Fruit fly (Drosophila melanogaster) whole organism, embryonic: ENCODE data around the gene Nepl4.

Source experiments
- CG10147 ChIP-seq: fragments of 200-800 bp; sonication (Bioruptor generic); optimal IDR thresholded peaks from 2 replicates; lab custom pipeline; 2019; ENCODE audit warnings: missing biosample characterization, mild to moderate bottlenecking, missing genetic modification characterization, moderate library complexity
- CG10267 ChIP-seq: fragments of 200-800 bp; sonication (Bioruptor generic); optimal IDR thresholded peaks from 2 replicates; lab custom pipeline; 2018; ENCODE audit warnings: missing biosample characterization, mild to moderate bottlenecking, missing genetic modification characterization, moderate library complexity
- CG10979 ChIP-seq: fragments of 200-800 bp; sonication (Bioruptor generic); optimal IDR thresholded peaks from 2 replicates; lab custom pipeline; 2018; ENCODE audit warnings: missing biosample characterization, mild to moderate bottlenecking, missing genetic modification characterization, moderate library complexity
- CG11695 ChIP-seq: fragments of 200-800 bp; sonication (Bioruptor generic); IDR thresholded peaks from 3 replicates; pipeline ENCODE4 v1.3.6; 2022; ENCODE audit warnings: missing biosample characterization, missing genetic modification characterization
- CG15011 ChIP-seq: fragments of 200-800 bp; sonication (Bioruptor generic); optimal IDR thresholded peaks from 3 replicates; lab custom pipeline; 2018; ENCODE audit warnings: missing biosample characterization, mild to moderate bottlenecking, missing genetic modification characterization
- CG16779 ChIP-seq: fragments of 200-800 bp; sonication (Bioruptor generic); IDR thresholded peaks from 2 replicates; pipeline ENCODE4 v1.3.6; 2022; ENCODE audit warnings: missing biosample characterization, missing genetic modification characterization
- CG16813 ChIP-seq: fragments of 200-800 bp; sonication (Bioruptor generic); IDR thresholded peaks from 3 replicates; pipeline ENCODE4 v1.3.6; 2022; ENCODE audit warnings: missing biosample characterization, missing genetic modification characterization; ENCODE audit not compliant: partially characterized antibody
- CG18262 ChIP-seq: fragments of 200-800 bp; optimal IDR thresholded peaks from 3 replicates; lab custom pipeline; 2019; ENCODE audit warnings: missing biosample characterization, mild to moderate bottlenecking, missing genetic modification characterization, moderate library complexity
- CG2678 ChIP-seq: fragments of 200-800 bp; sonication (Bioruptor generic); optimal IDR thresholded peaks from 3 replicates; lab custom pipeline; 2019; ENCODE audit warnings: missing biosample characterization, mild to moderate bottlenecking, missing genetic modification characterization, moderate library complexity
- CG4404 ChIP-seq: fragments of 200-800 bp; sonication (Bioruptor generic); IDR thresholded peaks from 2 replicates; pipeline ENCODE4 v1.3.6; 2022; ENCODE audit warnings: missing biosample characterization, missing genetic modification characterization
- CG4424 ChIP-seq: fragments of 200-800 bp; sonication (Bioruptor generic); optimal IDR thresholded peaks from 3 replicates; lab custom pipeline; 2016; ENCODE audit warnings: missing biosample characterization, missing genetic modification characterization
- CG4617 ChIP-seq: fragments of 200-800 bp; sonication (Bioruptor generic); optimal IDR thresholded peaks from 3 replicates; lab custom pipeline; 2016; ENCODE audit warnings: missing biosample characterization, missing genetic modification characterization, borderline replicate concordance
- CG5245 ChIP-seq: fragments of 200-800 bp; sonication (Bioruptor generic); optimal IDR thresholded peaks from 3 replicates; lab custom pipeline; 2016; ENCODE audit warnings: missing biosample characterization, missing genetic modification characterization
- CG6689 ChIP-seq: fragments of 200-800 bp; sonication (Bioruptor generic); IDR thresholded peaks from 2 replicates; pipeline ENCODE4 v1.3.6; 2022; ENCODE audit warnings: missing biosample characterization, missing genetic modification characterization
- CG7271 ChIP-seq: fragments of 200-800 bp; sonication (Bioruptor generic); optimal IDR thresholded peaks from 2 replicates; lab custom pipeline; 2018; ENCODE audit warnings: missing biosample characterization, mild to moderate bottlenecking, missing genetic modification characterization, moderate library complexity
- CG7839 ChIP-seq: fragments of 200-800 bp; sonication (Bioruptor generic); optimal IDR thresholded peaks from 3 replicates; lab custom pipeline; 2018; ENCODE audit warnings: missing biosample characterization, mild to moderate bottlenecking, missing genetic modification characterization, moderate library complexity
- CG9797 ChIP-seq: fragments of 200-800 bp; sonication (Bioruptor generic); optimal IDR thresholded peaks from 3 replicates; lab custom pipeline; 2018; ENCODE audit warnings: missing biosample characterization, mild to moderate bottlenecking, missing genetic modification characterization
- Camta ChIP-seq: fragments of 200-800 bp; sonication (Bioruptor generic); optimal IDR thresholded peaks from 2 replicates; lab custom pipeline; 2016; ENCODE audit warnings: missing biosample characterization, missing genetic modification characterization
- Dip3 ChIP-seq: fragments of 200-800 bp; sonication (Bioruptor generic); optimal IDR thresholded peaks from 3 replicates; lab custom pipeline; 2016; ENCODE audit warnings: missing biosample characterization, missing genetic modification characterization
- ERR ChIP-seq: fragments of 200-800 bp; sonication (Bioruptor generic); optimal IDR thresholded peaks from 2 replicates; lab custom pipeline; 2016; ENCODE audit warnings: missing biosample characterization, missing genetic modification characterization
- Eip74EF ChIP-seq, 2 experiments: fragments of 200-800 bp in 1 of 2; fragments of >200 bp in 1 of 2; sonication (Bioruptor generic) in 1 of 2; optimal IDR thresholded peaks; 2 replicates each; lab custom pipeline; 2017 to 2019; ENCODE audit warnings: missing biosample characterization in 2 of 2, missing genetic modification characterization in 2 of 2, mild to moderate bottlenecking in 1 of 2, moderate library complexity in 1 of 2
- HmgZ ChIP-seq: fragments of 200-800 bp; sonication (Bioruptor generic); optimal IDR thresholded peaks from 2 replicates; lab custom pipeline; 2018; ENCODE audit warnings: missing biosample characterization, mild to moderate bottlenecking, missing genetic modification characterization
- Jarid2 ChIP-seq: fragments of 200-800 bp; sonication (Bioruptor generic); optimal IDR thresholded peaks from 3 replicates; lab custom pipeline; 2017; ENCODE audit warnings: mild to moderate bottlenecking, missing biosample characterization, missing genetic modification reagents, missing genetic modification characterization
- Ptx1 ChIP-seq: fragments of 200-800 bp; sonication (Bioruptor generic); IDR thresholded peaks from 2 replicates; pipeline ENCODE4 v1.3.6; 2022; ENCODE audit warnings: missing biosample characterization, missing genetic modification characterization
- Sox100B ChIP-seq: fragments of 200-800 bp; sonication (Bioruptor generic); optimal IDR thresholded peaks from 3 replicates; lab custom pipeline; 2018; ENCODE audit warnings: missing biosample characterization, mild to moderate bottlenecking, missing genetic modification characterization
- Sry-β ChIP-seq: fragments of 200-800 bp; sonication (Bioruptor generic); optimal IDR thresholded peaks from 2 replicates; lab custom pipeline; 2018; ENCODE audit warnings: missing biosample characterization, mild to moderate bottlenecking, missing genetic modification characterization, moderate library complexity
- abd-A ChIP-seq: fragments of 200-800 bp; sonication (Bioruptor generic); optimal IDR thresholded peaks from 3 replicates; lab custom pipeline; 2019; ENCODE audit warnings: missing biosample characterization, mild to moderate bottlenecking, missing genetic modification characterization, moderate library complexity
- ara ChIP-seq: fragments of 200-800 bp; sonication (Bioruptor generic); IDR thresholded peaks from 2 replicates; pipeline ENCODE4 v1.3.6; 2022; ENCODE audit warnings: missing biosample characterization, missing genetic modification characterization
- az2 ChIP-seq: fragments of 200-800 bp; sonication (Bioruptor generic); optimal IDR thresholded peaks from 3 replicates; lab custom pipeline; 2016; ENCODE audit warnings: missing biosample characterization, missing genetic modification characterization
- bcd ChIP-seq: fragments of 200-800 bp; sonication (Bioruptor generic); optimal IDR thresholded peaks from 2 replicates; lab custom pipeline; 2017; ENCODE audit warnings: missing biosample characterization, mild to moderate bottlenecking, missing genetic modification characterization
- cas ChIP-seq: fragments of 200-800 bp; sonication (Bioruptor generic); IDR thresholded peaks from 2 replicates; pipeline ENCODE4 v1.3.6; 2022; ENCODE audit warnings: missing biosample characterization, missing genetic modification characterization
- cwo ChIP-seq: fragments of 200-800 bp; sonication (Bioruptor generic); optimal IDR thresholded peaks from 3 replicates; lab custom pipeline; 2017; ENCODE audit warnings: missing biosample characterization, missing genetic modification characterization, mild to moderate bottlenecking, moderate library complexity, missing genetic modification reagents
- danr ChIP-seq: fragments of 200-800 bp; sonication (Bioruptor generic); IDR thresholded peaks from 2 replicates; pipeline ENCODE4 v1.3.6; 2022; ENCODE audit warnings: missing biosample characterization, missing genetic modification characterization
- dati ChIP-seq: fragments of 200-800 bp; sonication (Bioruptor generic); IDR thresholded peaks from 2 replicates; pipeline ENCODE4 v1.3.6; 2022; ENCODE audit warnings: missing biosample characterization, missing genetic modification characterization
- gce ChIP-seq: fragments of 200-800 bp; sonication (Bioruptor generic); IDR thresholded peaks from 3 replicates; pipeline ENCODE4 v1.3.6; 2022; ENCODE audit warnings: missing biosample characterization, missing genetic modification characterization
- gem ChIP-seq: fragments of 200-800 bp; sonication (Bioruptor generic); optimal IDR thresholded peaks from 2 replicates; lab custom pipeline; 2019; ENCODE audit warnings: missing biosample characterization, mild to moderate bottlenecking, missing genetic modification characterization, moderate library complexity
- hbn ChIP-seq: fragments of 200-800 bp; sonication (Bioruptor generic); IDR thresholded peaks from 2 replicates; pipeline ENCODE4 v1.3.6; 2022; ENCODE audit warnings: missing biosample characterization, missing genetic modification characterization; ENCODE audit not compliant: partially characterized antibody
- her ChIP-seq: fragments of 200-800 bp; sonication (Bioruptor generic); optimal IDR thresholded peaks from 2 replicates; lab custom pipeline; 2016; ENCODE audit warnings: missing biosample characterization, missing genetic modification characterization
- hkb ChIP-seq, 2 experiments: fragments of 200-800 bp in 1 of 2; fragments of >200 bp in 1 of 2; sonication (Bioruptor generic) in 1 of 2; IDR thresholded peaks in 1 of 2; optimal IDR thresholded peaks in 1 of 2; 2 replicates each; pipeline versions ENCODE4 v1.3.6 to Lab custom; 2017 to 2022; ENCODE audit warnings: missing biosample characterization in 1 of 2, missing genetic modification characterization in 1 of 2
- ken ChIP-seq: fragments of 200-800 bp; sonication (Bioruptor generic); IDR thresholded peaks from 3 replicates; pipeline ENCODE4 v1.3.6; 2022; ENCODE audit warnings: missing biosample characterization, missing genetic modification characterization
- repo ChIP-seq: fragments of 200-800 bp; sonication (Bioruptor generic); optimal IDR thresholded peaks from 2 replicates; lab custom pipeline; 2016; ENCODE audit warnings: missing biosample characterization, missing genetic modification characterization
- rib ChIP-seq: fragments of 200-800 bp; sonication (Bioruptor generic); IDR thresholded peaks from 2 replicates; pipeline ENCODE4 v1.3.6; 2022; ENCODE audit warnings: missing biosample characterization, missing genetic modification characterization
- run ChIP-seq: fragments of 200-800 bp; sonication (Bioruptor generic); optimal IDR thresholded peaks from 3 replicates; lab custom pipeline; 2018; ENCODE audit warnings: missing biosample characterization, mild to moderate bottlenecking, missing genetic modification characterization
- twi ChIP-seq: fragments of 200-800 bp; optimal IDR thresholded peaks from 2 replicates; lab custom pipeline; 2019; ENCODE audit warnings: missing biosample characterization, mild to moderate bottlenecking, missing genetic modification characterization, moderate library complexity
- usp ChIP-seq: fragments of >200 bp; optimal IDR thresholded peaks from 2 replicates; lab custom pipeline; 2017; ENCODE audit warnings: missing biosample characterization, missing genetic modification characterization
- wek ChIP-seq: fragments of 200-800 bp; sonication (Bioruptor generic); optimal IDR thresholded peaks from 3 replicates; lab custom pipeline; 2018; ENCODE audit warnings: missing biosample characterization, mild to moderate bottlenecking, missing genetic modification characterization, moderate library complexity
- zfh1 ChIP-seq: fragments of 200-800 bp; sonication (Bioruptor generic); IDR thresholded peaks from 3 replicates; pipeline ENCODE4 v1.3.6; 2022; ENCODE audit warnings: missing biosample characterization, missing genetic modification characterization
- zfh2 ChIP-seq: fragments of 200-800 bp; sonication (Bioruptor generic); optimal IDR thresholded peaks from 2 replicates; lab custom pipeline; 2016; ENCODE audit warnings: missing biosample characterization, missing genetic modification characterization

The Nepl4 gene

DNA sequence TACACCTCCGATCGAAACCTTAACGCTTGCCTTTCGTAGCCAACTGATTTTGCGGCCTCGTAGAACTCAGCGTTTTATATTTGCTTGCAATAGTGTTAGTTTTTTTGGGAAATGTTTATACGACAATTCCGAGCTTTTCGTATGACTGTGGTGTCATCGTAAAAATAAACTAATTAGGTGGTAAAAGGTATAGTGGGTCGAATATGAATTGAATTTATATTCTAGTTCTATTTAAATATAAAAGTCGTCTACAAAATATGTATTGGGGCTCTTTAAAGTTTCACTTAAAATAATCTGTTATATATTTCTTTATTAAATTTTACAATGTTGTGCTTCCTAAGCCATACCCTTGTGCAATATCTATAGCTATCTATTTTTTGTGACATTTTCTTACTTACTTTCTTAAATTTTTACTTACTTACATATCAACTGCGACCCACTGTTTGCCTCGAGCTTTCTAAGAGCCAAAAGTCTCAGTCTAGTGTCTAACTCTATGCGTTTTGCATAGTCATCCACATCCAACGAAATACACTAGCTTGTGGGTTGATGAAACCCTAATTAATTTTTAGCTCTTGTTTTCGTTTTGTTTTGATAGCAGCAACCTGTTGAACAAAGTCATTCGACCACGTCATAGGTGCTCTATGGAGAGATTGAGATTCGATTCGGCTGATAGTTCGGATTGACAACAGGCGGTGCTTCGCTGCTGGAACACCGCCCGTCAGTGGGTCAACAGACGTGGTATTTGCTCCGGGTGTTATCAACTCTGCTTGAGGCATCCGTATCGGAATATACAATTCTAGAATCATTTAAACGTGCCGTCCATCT is 16.5 kb upstream of the Nepl4 start, which contains the start of gene CG9498 (continued):
- peak; percentile 78 for TF ChIP-seq CG10267 (tag; lab: Kevin White, UChicago)
- TF ChIP-seq bcd (GFP tag; lab: Kevin White, UChicago), result peak; percentile 73
- TF ChIP-seq Jarid2 (GFP tag; lab: Kevin White, UChicago), result peak; percentile 57
- no peak for TF ChIP-seq zfh1 (GFP tag; lab: Robert Waterston, UW)
- TF ChIP-seq CG15011 (GFP tag; lab: Kevin White, UChicago), result peak; percentile 87
- no peak for TF ChIP-seq CG7271 (tag; lab: Kevin White, UChicago)
- no peak for TF ChIP-seq hbn (GFP tag; lab: Robert Waterston, UW)
- TF ChIP-seq CG10979, result peak; percentile 62
- peak; percentile 81 for TF ChIP-seq Ptx1 (GFP tag; lab: Robert Waterston, UW)
- TF ChIP-seq repo (GFP tag; lab: Kevin White, UChicago), result no peak
- TF ChIP-seq twi, result peak; percentile 33
- no peak for TF ChIP-seq her (GFP tag; lab: Kevin White, UChicago)
- no peak for TF ChIP-seq ERR (GFP tag; lab: Kevin White, UChicago)
- peak; percentile 96 for TF ChIP-seq CG11695 (GFP tag; lab: Robert Waterston, UW)
- no peak for TF ChIP-seq Dip3 (GFP tag; lab: Kevin White, UChicago)
- TF ChIP-seq Camta (GFP tag; lab: Kevin White, UChicago), result peak; percentile 4
- TF ChIP-seq hkb (optimal IDR thresholded peaks at IDR 0.05; lab: Kevin White, UChicago), result no peak
- TF ChIP-seq hkb (GFP tag; IDR thresholded peaks at IDR 0.05; lab: Robert Waterston, UW), result peak; percentile 77; the same call in 1 of the 2 replicates
- TF ChIP-seq CG10147 (GFP tag; lab: Kevin White, UChicago), result peak; percentile 81
- peak; percentile 69; the same call in 1 of the 2 replicates for TF ChIP-seq CG16779
- peak; percentile 48 for TF ChIP-seq HmgZ (tag; lab: Kevin White, UChicago)
- TF ChIP-seq Eip74EF (GFP tag; optimal IDR thresholded peaks at IDR 0.05; lab: Kevin White, UChicago), result peak in 1 of 2 experiments; percentile 69
- peak; percentile 93 for TF ChIP-seq CG7839 (tag; lab: Kevin White, UChicago)
- TF ChIP-seq Sry-β (GFP tag; lab: Kevin White, UChicago), result no peak
- peak; percentile 53 for TF ChIP-seq zfh2 (GFP tag; lab: Kevin White, UChicago)
- no peak for TF ChIP-seq usp (GFP tag; lab: Kevin White, UChicago)
- TF ChIP-seq CG18262 (tag; lab: Kevin White, UChicago), result peak; percentile 83
- TF ChIP-seq CG2678 (tag; lab: Kevin White, UChicago), result peak; percentile 97
- peak; percentile 82 for TF ChIP-seq CG6689 (GFP tag; lab: Robert Waterston, UW)
- TF ChIP-seq ken (GFP tag; lab: Robert Waterston, UW), result no peak
- peak; percentile 51 for TF ChIP-seq ara
- TF ChIP-seq gem (tag; lab: Kevin White, UChicago), result peak; percentile 95
- TF ChIP-seq az2 (GFP tag; lab: Kevin White, UChicago), result peak; percentile 55
- TF ChIP-seq cwo (GFP tag; lab: Kevin White, UChicago), result peak; percentile 75
- TF ChIP-seq abd-A (tag; lab: Kevin White, UChicago), result no peak
- TF ChIP-seq cas (GFP tag; lab: Robert Waterston, UW), result peak; percentile 86
- peak; percentile 63 for TF ChIP-seq CG4404
- no peak for TF ChIP-seq CG16813
- no peak for TF ChIP-seq rib
- no peak for TF ChIP-seq CG5245
- peak; percentile 71 for TF ChIP-seq run (tag; lab: Kevin White, UChicago)
- TF ChIP-seq CG4617 (GFP tag; lab: Kevin White, UChicago), result no peak
- peak; percentile 90 for TF ChIP-seq danr
- peak; percentile 74 for TF ChIP-seq CG4424
- TF ChIP-seq dati, result no peak
- TF ChIP-seq CG9797 (GFP tag; lab: Kevin White, UChicago), result no peak
- 0 out of 3 replicates have a peak, but pooled peaks have one; percentile 21 for TF ChIP-seq gce (GFP tag; lab: Robert Waterston, UW)
- TF ChIP-seq Sox100B, result peak; percentile 90
- TF ChIP-seq wek (GFP tag; lab: Kevin White, UChicago), result no peak
